Worm (Caenorhabditis elegans) whole organism, L3 larva: ENCODE data around the gene F44D12.16.

ENCODE experiments used
- R02D3.7 ChIP-seq: fragments of 150-350 bp; optimal IDR thresholded peaks from 2 replicates; lab custom pipeline; 2014; ENCODE audit warnings: missing biosample characterization, missing genetic modification characterization
- ZK546.5 ChIP-seq: sonication (generic microtip); optimal IDR thresholded peaks from 2 replicates; lab custom pipeline; 2017; ENCODE audit warnings: missing biosample characterization, missing genetic modification characterization
- aly-2 ChIP-seq: fragments of 150-350 bp; optimal IDR thresholded peaks from 2 replicates; lab custom pipeline; 2014; ENCODE audit warnings: missing biosample characterization, missing genetic modification characterization
- ama-1 ChIP-seq: fragments of 150-350 bp; optimal IDR thresholded peaks from 2 replicates; lab custom pipeline; 2018
- ceh-16 ChIP-seq: sonication (generic microtip); optimal IDR thresholded peaks from 2 replicates; lab custom pipeline; 2017; ENCODE audit warnings: missing biosample characterization, missing genetic modification characterization
- daf-12 ChIP-seq: fragments of 150-350 bp; optimal IDR thresholded peaks from 2 replicates; lab custom pipeline; 2014; ENCODE audit warnings: missing biosample characterization, missing genetic modification reagents, missing genetic modification characterization
- egl-27 ChIP-seq: sonication (generic microtip); optimal IDR thresholded peaks from 4 replicates; lab custom pipeline; 2017; ENCODE audit warnings: missing biosample characterization, missing genetic modification reagents, missing genetic modification characterization
- egl-5 ChIP-seq: fragments of 150-350 bp; optimal IDR thresholded peaks from 2 replicates; lab custom pipeline; 2017; ENCODE audit warnings: missing biosample characterization, missing genetic modification reagents, missing genetic modification characterization, inconsistent platforms
- elt-1 ChIP-seq: fragments of 150-350 bp; optimal IDR thresholded peaks from 2 replicates; lab custom pipeline; 2014; ENCODE audit warnings: missing biosample characterization, missing genetic modification characterization
- elt-2 ChIP-seq: sonication (generic microtip); optimal IDR thresholded peaks from 2 replicates; lab custom pipeline; 2016; ENCODE audit warnings: missing genetic modification reagents, mild to moderate bottlenecking, missing genetic modification characterization, missing compliant biosample characterization
- elt-3 ChIP-seq, 3 experiments: fragments of 150-350 bp in 1 of 3; sonication (generic microtip) in 2 of 3; optimal IDR thresholded peaks; 2 replicates in 2 of 3; 4 replicates in 1 of 3; lab custom pipeline; 2014 to 2017; ENCODE audit warnings: missing biosample characterization in 3 of 3, missing genetic modification characterization in 3 of 3
- fkh-10 ChIP-seq: sonication (generic microtip); optimal IDR thresholded peaks from 2 replicates; lab custom pipeline; 2017; ENCODE audit warnings: missing biosample characterization, missing genetic modification reagents, missing genetic modification characterization
- fkh-2 ChIP-seq: fragments of 150-350 bp; optimal IDR thresholded peaks from 2 replicates; lab custom pipeline; 2014; ENCODE audit warnings: missing biosample characterization, missing genetic modification reagents, missing genetic modification characterization
- hmg-11 ChIP-seq: sonication (generic microtip); optimal IDR thresholded peaks from 2 replicates; lab custom pipeline; 2016; ENCODE audit warnings: missing genetic modification characterization, missing compliant biosample characterization
- jun-1 ChIP-seq: fragments of 150-350 bp; optimal IDR thresholded peaks from 2 replicates; lab custom pipeline; 2014; ENCODE audit warnings: missing biosample characterization, missing genetic modification reagents, missing genetic modification characterization
- lsy-12 ChIP-seq: sonication (generic microtip); optimal IDR thresholded peaks from 2 replicates; lab custom pipeline; 2016; ENCODE audit warnings: mild to moderate bottlenecking, missing genetic modification characterization, missing compliant biosample characterization
- mdl-1 ChIP-seq: fragments of 150-350 bp; optimal IDR thresholded peaks from 2 replicates; lab custom pipeline; 2014; ENCODE audit warnings: missing biosample characterization, missing genetic modification characterization
- mml-1 ChIP-seq: fragments of 150-350 bp; sonication (generic microtip); optimal IDR thresholded peaks from 3 replicates; lab custom pipeline; 2014; ENCODE audit warnings: missing biosample characterization, missing genetic modification characterization
- nhr-11 ChIP-seq: fragments of 150-350 bp; optimal IDR thresholded peaks from 2 replicates; lab custom pipeline; 2014; ENCODE audit warnings: missing biosample characterization, missing genetic modification characterization
- nhr-237 ChIP-seq: fragments of 150-350 bp; optimal IDR thresholded peaks from 2 replicates; lab custom pipeline; 2014; ENCODE audit warnings: missing biosample characterization, missing genetic modification characterization
- nhr-25 ChIP-seq: sonication (generic microtip); optimal IDR thresholded peaks from 2 replicates; lab custom pipeline; 2017; ENCODE audit warnings: missing biosample characterization, missing genetic modification characterization
- nhr-28 ChIP-seq: fragments of 150-350 bp; optimal IDR thresholded peaks from 2 replicates; lab custom pipeline; 2014; ENCODE audit warnings: missing biosample characterization, missing genetic modification characterization
- nhr-43 ChIP-seq: sonication (generic microtip); optimal IDR thresholded peaks from 2 replicates; lab custom pipeline; 2016; ENCODE audit warnings: mild to moderate bottlenecking, missing genetic modification characterization, missing compliant biosample characterization; ENCODE audit not compliant: poor library complexity, severe bottlenecking
- nhr-67 ChIP-seq: fragments of 150-350 bp; optimal IDR thresholded peaks from 2 replicates; lab custom pipeline; 2014; ENCODE audit warnings: missing biosample characterization, missing genetic modification characterization
- pha-4 ChIP-seq: fragments of 150-350 bp; optimal IDR thresholded peaks from 2 replicates; lab custom pipeline; 2014; ENCODE audit warnings: missing biosample characterization, missing genetic modification reagents, missing genetic modification characterization
- pqm-1 ChIP-seq: fragments of 150-350 bp; optimal IDR thresholded peaks from 2 replicates; lab custom pipeline; 2017; ENCODE audit warnings: missing biosample characterization, missing genetic modification characterization, inconsistent platforms
- sea-2 ChIP-seq: fragments of 150-350 bp; sonication (generic microtip); optimal IDR thresholded peaks from 4 replicates; lab custom pipeline; 2014; ENCODE audit warnings: missing biosample characterization, missing genetic modification reagents, missing genetic modification characterization
- skn-1 ChIP-seq: fragments of 150-350 bp; optimal IDR thresholded peaks from 2 replicates; lab custom pipeline; 2014; ENCODE audit warnings: missing biosample characterization, missing genetic modification characterization
- tbx-2 ChIP-seq: sonication (generic microtip); optimal IDR thresholded peaks from 2 replicates; lab custom pipeline; 2016; ENCODE audit warnings: mild to moderate bottlenecking, missing genetic modification characterization, missing compliant biosample characterization
- unc-39 ChIP-seq: sonication (generic microtip); optimal IDR thresholded peaks from 4 replicates; lab custom pipeline; 2017; ENCODE audit warnings: missing biosample characterization, missing genetic modification characterization
- unc-62 ChIP-seq: fragments of 150-350 bp; sonication (generic microtip); optimal IDR thresholded peaks from 4 replicates; lab custom pipeline; 2014; ENCODE audit warnings: missing biosample characterization, missing genetic modification reagents, missing genetic modification characterization
- zag-1 ChIP-seq: fragments of 150-350 bp; optimal IDR thresholded peaks from 2 replicates; lab custom pipeline; 2014; ENCODE audit warnings: missing biosample characterization, missing genetic modification characterization
- ztf-11 ChIP-seq: fragments of 150-350 bp; optimal IDR thresholded peaks from 2 replicates; lab custom pipeline; 2014; ENCODE audit warnings: missing biosample characterization, missing genetic modification characterization
- ztf-4 ChIP-seq: fragments of 150-350 bp; optimal IDR thresholded peaks from 2 replicates; lab custom pipeline; 2014; ENCODE audit warnings: missing biosample characterization, missing genetic modification characterization

The F44D12.16 gene

ce11 chrIV:10027566-10027965, 1.3 kb upstream of the F44D12.16 start, which contains the start of gene gipc-2:
Gene gipc-2 (minus strand): TSS chrIV:10027666.
- TF ChIP-seq ztf-4, result no peak
- no peak for TF ChIP-seq lsy-12 (tag; lab: Kevin White, UChicago)
- no peak for TF ChIP-seq elt-2 (tag; lab: Kevin White, UChicago)

ce11 chrIV:10033053-10033452, 4.2 kb downstream of the F44D12.16 start, which contains the start of gene F44D12.6:
Gene F44D12.6 (plus strand): TSS chrIV:10033353.
- TF ChIP-seq skn-1 (tag; lab: Kevin White, UChicago) (no peak), nhr-28 (no peak), mdl-1 (tag; lab: Kevin White, UChicago) (no peak), egl-27 (no peak), fkh-2 (no peak), ZK546.5 (no peak), lsy-12 (tag; lab: Kevin White, UChicago) (no peak), R02D3.7 (no peak), ama-1 (lab: Kevin White, UChicago) (no peak), daf-12 (tag; lab: Kevin White, UChicago) (no peak), elt-3 (tag; optimal IDR thresholded peaks at IDR 0.05; lab: Kevin White, UChicago) (no peak), ztf-4 (no peak), sea-2 (GFP tag; lab: Kevin White, UChicago) (no peak), nhr-11 (tag; lab: Kevin White, UChicago) (no peak), tbx-2 (tag; lab: Kevin White, UChicago) (no peak), aly-2 (tag; lab: Kevin White, UChicago) (no peak), zag-1 (tag; lab: Kevin White, UChicago) (no peak), nhr-67 (no peak)

- TF ChIP-seq jun-1 (no peak), ztf-11 (tag; lab: Kevin White, UChicago) (no peak), nhr-43 (tag; lab: Kevin White, UChicago) (no peak), hmg-11 (tag; lab: Kevin White, UChicago) (no peak), nhr-11 (tag; lab: Kevin White, UChicago) (no peak), ama-1 (lab: Kevin White, UChicago) (no peak), pha-4 (tag; lab: Kevin White, UChicago) (no peak), fkh-10 (no peak), nhr-25 (tag; lab: Kevin White, UChicago) (no peak)
Measured at ce11 chrIV:10036966-10037365, 8.1 kb downstream of the F44D12.16 start, which contains the start of gene F44D12.10. Gene F44D12.10 (minus strand): TSS chrIV:10037066.

- TF ChIP-seq ceh-16 (tag; lab: Kevin White, UChicago) (no peak), elt-2 (tag; lab: Kevin White, UChicago) (no peak), unc-39 (tag; lab: Kevin White, UChicago) (no peak), mdl-1 (tag; lab: Kevin White, UChicago) (no peak), egl-27 (no peak), nhr-25 (tag; lab: Kevin White, UChicago) (no peak), nhr-43 (tag; lab: Kevin White, UChicago) (no peak), lsy-12 (tag; lab: Kevin White, UChicago) (no peak), R02D3.7 (no peak), fkh-10 (no peak), jun-1 (no peak), daf-12 (tag; lab: Kevin White, UChicago) (no peak), nhr-237 (tag; lab: Kevin White, UChicago) (no peak), ama-1 (lab: Kevin White, UChicago) (no peak), elt-1 (no peak), aly-2 (tag; lab: Kevin White, UChicago) (no peak), pqm-1 (tag; lab: Kevin White, UChicago) (no peak), ztf-11 (tag; lab: Kevin White, UChicago) (no peak), egl-5 (no peak), sea-2 (GFP tag; lab: Kevin White, UChicago) (no peak)
Measured at ce11 chrIV:10040803-10041202, 11.9 kb downstream of the F44D12.16 start, which contains the start of gene dhs-31. Gene dhs-31 (minus strand): TSS chrIV:10040903.

DNA sequence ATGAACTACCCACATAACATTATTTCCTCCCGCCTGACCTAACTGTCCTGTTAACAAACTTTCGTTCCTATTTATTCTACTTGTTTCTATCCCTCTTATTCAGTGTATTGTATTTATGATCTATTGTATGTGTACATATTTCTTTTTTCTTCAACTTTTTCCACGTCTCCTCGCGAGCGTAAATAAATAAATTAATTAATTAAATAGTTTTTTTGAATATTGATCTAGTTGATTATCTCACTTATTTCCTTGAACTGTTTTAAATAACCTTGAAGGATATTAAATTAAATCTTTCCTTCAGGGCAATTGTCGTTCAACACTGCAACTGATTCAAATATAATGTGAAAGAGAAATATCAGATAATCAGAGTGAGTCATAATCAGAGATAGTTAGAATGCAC, 14.0 kb downstream of the F44D12.16 start, which contains the start of gene frk-1:
TSS of gene frk-1 (plus strand) at position 301 of the 400 bp plus-strand sequence.
- TF ChIP-seq hmg-11 (tag; lab: Kevin White, UChicago) (no peak), mml-1 (no peak), mdl-1 (tag; lab: Kevin White, UChicago) (no peak), unc-62 (GFP tag; lab: Kevin White, UChicago) (no peak)
